Worm (Caenorhabditis elegans) whole organism, early embryonic: Measurements from ENCODE around the gene hlh-25.

Experiments used
- B0310.2 ChIP-seq: sonication (generic microtip); optimal IDR thresholded peaks from 2 replicates; lab custom pipeline; 2016; ENCODE audit warnings: mild to moderate bottlenecking, missing genetic modification characterization, missing compliant biosample characterization
- F13C5.2 ChIP-seq: sonication (generic microtip); optimal IDR thresholded peaks from 2 replicates; lab custom pipeline; 2017; ENCODE audit warnings: mild to moderate bottlenecking, missing genetic modification characterization, inconsistent platforms, missing compliant biosample characterization
- aly-1 ChIP-seq: sonication (generic microtip); optimal IDR thresholded peaks from 2 replicates; lab custom pipeline; 2016; ENCODE audit warnings: missing genetic modification characterization, missing compliant biosample characterization
- ama-1 ChIP-seq: fragments of 150-350 bp; optimal IDR thresholded peaks from 2 replicates; lab custom pipeline; 2014
- ceh-13 ChIP-seq: fragments of 200-800 bp; sonication (Bioruptor generic); optimal IDR thresholded peaks from 2 replicates; lab custom pipeline; 2018; ENCODE audit warnings: mild to moderate bottlenecking, missing genetic modification characterization, missing compliant biosample characterization
- ceh-36 ChIP-seq: sonication (generic microtip); optimal IDR thresholded peaks from 2 replicates; lab custom pipeline; 2016; ENCODE audit warnings: missing genetic modification characterization, inconsistent platforms, missing compliant biosample characterization
- ets-7 ChIP-seq: sonication (generic microtip); optimal IDR thresholded peaks from 2 replicates; lab custom pipeline; 2016; ENCODE audit warnings: missing genotype, missing genetic modification characterization, missing compliant biosample characterization
- flt-1 ChIP-seq: fragments of 200-800 bp; sonication (Bioruptor generic); IDR thresholded peaks from 2 replicates; pipeline ENCODE4 v1.3.6; 2022; ENCODE audit warnings: missing genetic modification characterization, missing compliant biosample characterization
- hmbx-1 ChIP-seq: sonication (generic microtip); optimal IDR thresholded peaks from 2 replicates; lab custom pipeline; 2016; ENCODE audit warnings: mild to moderate bottlenecking, missing genetic modification characterization, missing compliant biosample characterization
- hmg-4 ChIP-seq: fragments of 200-800 bp; sonication (Bioruptor generic); optimal IDR thresholded peaks from 2 replicates; lab custom pipeline; 2018; ENCODE audit warnings: mild to moderate bottlenecking, missing genetic modification characterization, missing compliant biosample characterization
- hnd-1 ChIP-seq: sonication (generic microtip); optimal IDR thresholded peaks from 2 replicates; lab custom pipeline; 2016; ENCODE audit warnings: missing genetic modification characterization, missing compliant biosample characterization
- pes-1 ChIP-seq: fragments of 200-800 bp; sonication (Bioruptor generic); IDR thresholded peaks from 2 replicates; pipeline ENCODE4 v1.3.6; 2022; ENCODE audit warnings: missing genetic modification reagents, missing genetic modification characterization, missing compliant biosample characterization
- scrt-1 ChIP-seq: fragments of 200-800 bp; sonication (Bioruptor generic); IDR thresholded peaks from 2 replicates; pipeline ENCODE4 v1.3.6; 2022; ENCODE audit warnings: missing genetic modification characterization, missing compliant biosample characterization
- sea-1 ChIP-seq: fragments of 200-800 bp; sonication (Bioruptor generic); conservative IDR thresholded peaks from 2 replicates; pipeline ENCODE4 v1.3.6; 2022; ENCODE audit warnings: missing genetic modification characterization, missing compliant biosample characterization
- tbx-11 ChIP-seq: fragments of 200-800 bp; sonication (Bioruptor generic); IDR thresholded peaks from 2 replicates; pipeline ENCODE4 v1.3.6; 2022; ENCODE audit warnings: missing genetic modification characterization, missing compliant biosample characterization
- tbx-37 ChIP-seq: fragments of 200-800 bp; sonication (Bioruptor generic); conservative IDR thresholded peaks from 2 replicates; pipeline ENCODE4 v1.3.6; 2022; ENCODE audit warnings: missing genetic modification reagents, missing genetic modification characterization, missing compliant biosample characterization
- tra-4 ChIP-seq: sonication (generic microtip); optimal IDR thresholded peaks from 2 replicates; lab custom pipeline; 2017; ENCODE audit warnings: missing genetic modification characterization, missing compliant biosample characterization

The hlh-25 gene

ce11 chrII:5565082-5565623 is 30.1 kb downstream of the hlh-25 start:
- TF ChIP-seq sea-1 (GFP tag; lab: Robert Waterston, UW) (0 out of 2 replicates have a peak, but pooled peaks have one; percentile 23), B0310.2 (tag; lab: Kevin White, UChicago) (no peak)

- TF ChIP-seq B0310.2 (tag; lab: Kevin White, UChicago) (no peak), pes-1 (GFP tag; lab: Robert Waterston, UW) (no peak), tra-4 (tag; lab: Kevin White, UChicago) (no peak), ceh-13 (GFP tag; lab: Kevin White, UChicago) (no peak), hmg-4 (GFP tag; lab: Kevin White, UChicago) (no peak), ama-1 (no peak), scrt-1 (no peak), hmbx-1 (tag; lab: Kevin White, UChicago) (no peak), hnd-1 (tag; lab: Kevin White, UChicago) (no peak), tbx-11 (GFP tag; lab: Robert Waterston, UW) (no peak), F13C5.2 (tag; lab: Kevin White, UChicago) (no peak), ets-7 (no peak), flt-1 (GFP tag; lab: Robert Waterston, UW) (no peak), sea-1 (GFP tag; lab: Robert Waterston, UW) (no peak), tbx-37 (GFP tag; lab: Robert Waterston, UW) (no peak), aly-1 (no peak)
These were observed 35.2 kb downstream of the hlh-25 start, which contains the start of the genes C17C3.1 and C17C3.15 for ce11 chrII:5570272-5570671. TSS of gene C17C3.1 (plus strand) at chrII:5570572. TSS of gene C17C3.15 (plus strand) at chrII:5570654.

ce11 chrII:5572082-5572746 is 37.2 kb downstream of the hlh-25 start:
- TF ChIP-seq tbx-11 (GFP tag; lab: Robert Waterston, UW): no peak
- TF ChIP-seq B0310.2 (tag; lab: Kevin White, UChicago): no peak

- TF ChIP-seq aly-1 (no peak), ets-7 (no peak), scrt-1 (no peak), F13C5.2 (tag; lab: Kevin White, UChicago) (no peak), tra-4 (tag; lab: Kevin White, UChicago) (no peak), sea-1 (GFP tag; lab: Robert Waterston, UW) (no peak), pes-1 (GFP tag; lab: Robert Waterston, UW) (no peak), ceh-36 (tag; lab: Kevin White, UChicago) (no peak), tbx-11 (GFP tag; lab: Robert Waterston, UW) (no peak), flt-1 (GFP tag; lab: Robert Waterston, UW) (no peak), hnd-1 (tag; lab: Kevin White, UChicago) (no peak), hmg-4 (GFP tag; lab: Kevin White, UChicago) (no peak), ama-1 (no peak), hmbx-1 (tag; lab: Kevin White, UChicago) (no peak), ceh-13 (GFP tag; lab: Kevin White, UChicago) (no peak), tbx-37 (GFP tag; lab: Robert Waterston, UW) (no peak), B0310.2 (tag; lab: Kevin White, UChicago) (no peak)
These were observed 39.9 kb downstream of the hlh-25 start for ce11 chrII:5574925-5575324.

ce11 chrII:5577060-5577459 is 42.0 kb downstream of the hlh-25 start:
- TF ChIP-seq ets-7 (no peak), scrt-1 (peak; percentile 66), tbx-37 (GFP tag; lab: Robert Waterston, UW) (peak; percentile 37; the same call in 1 of the 2 replicates), hmg-4 (GFP tag; lab: Kevin White, UChicago) (peak; percentile 76), tbx-11 (GFP tag; lab: Robert Waterston, UW) (peak; percentile 59; the same call in 1 of the 2 replicates), F13C5.2 (tag; lab: Kevin White, UChicago) (peak; percentile 33), ama-1 (no peak), tra-4 (tag; lab: Kevin White, UChicago) (no peak), B0310.2 (tag; lab: Kevin White, UChicago) (peak; percentile 27), hmbx-1 (tag; lab: Kevin White, UChicago) (peak; percentile 22), hnd-1 (tag; lab: Kevin White, UChicago) (peak; percentile 20), flt-1 (GFP tag; lab: Robert Waterston, UW) (peak; percentile 73), pes-1 (GFP tag; lab: Robert Waterston, UW) (no peak), ceh-36 (tag; lab: Kevin White, UChicago) (peak; percentile 33), sea-1 (GFP tag; lab: Robert Waterston, UW) (0 out of 2 replicates have a peak, but pooled peaks have one; percentile 64), ceh-13 (GFP tag; lab: Kevin White, UChicago) (peak; percentile 36), aly-1 (no peak)

- no peak for TF ChIP-seq hmbx-1 (tag; lab: Kevin White, UChicago)
- no peak for TF ChIP-seq tbx-37 (GFP tag; lab: Robert Waterston, UW)
These were observed 43.0 kb downstream of the hlh-25 start, which contains the start of gene T25E4.1 for ce11 chrII:5578035-5578434. TSS of gene T25E4.1 (plus strand) at chrII:5578335.

- TF ChIP-seq ceh-36 (tag; lab: Kevin White, UChicago) (no peak), aly-1 (no peak), hnd-1 (tag; lab: Kevin White, UChicago) (no peak), ceh-13 (GFP tag; lab: Kevin White, UChicago) (no peak), F13C5.2 (tag; lab: Kevin White, UChicago) (no peak), tra-4 (tag; lab: Kevin White, UChicago) (no peak), hmg-4 (GFP tag; lab: Kevin White, UChicago) (no peak), tbx-11 (GFP tag; lab: Robert Waterston, UW) (no peak)
These were observed 43.7 kb downstream of the hlh-25 start for ce11 chrII:5578714-5579113.
